Fruit fly (Drosophila melanogaster) Kc167 (cell line): ENCODE measurements around the gene Hel89B.

Experiments
- Sin3A ChIP-seq: fragments of >200 bp; optimal IDR thresholded peaks from 2 replicates; lab custom pipeline; 2018; ENCODE audit warnings: missing external identifiers
- h ChIP-seq: fragments of >200 bp; optimal IDR thresholded peaks from 3 replicates; lab custom pipeline; 2018; ENCODE audit warnings: missing external identifiers
- insv ChIP-seq: fragments of >200 bp; optimal IDR thresholded peaks from 3 replicates; lab custom pipeline; 2018; ENCODE audit warnings: missing external identifiers

dm6 chr3R:15937708-15938107 lies 35.4 kb upstream of the Hel89B start:
- TF ChIP-seq Sin3A (lab: Kevin White, UChicago) (no peak), h (lab: Kevin White, UChicago) (no peak), insv (lab: Kevin White, UChicago) (no peak)
